Worm (Caenorhabditis elegans): ENCODE results near the gene pygo-1.

The pygo-1 gene

ce11 chrIV:5121995-5122394, 38.9 kb downstream of the pygo-1 start, which contains the start of gene tkr-3:
Gene tkr-3 (minus strand): TSS chrIV:5122095.
- TF ChIP-seq mdl-1 (tag; optimal IDR thresholded peaks at IDR 0.05) (no peak), nhr-129 (tag; optimal IDR thresholded peaks at IDR 0.05) (no peak), mab-5 (tag; optimal IDR thresholded peaks at IDR 0.05) (no peak)

- TF ChIP-seq fos-1 (tag; optimal IDR thresholded peaks at IDR 0.05) = peak; percentile 45
- no peak for TF ChIP-seq mbf-1 (tag; optimal IDR thresholded peaks at IDR 0.05)
- no peak for TF ChIP-seq mab-5 (tag; optimal IDR thresholded peaks at IDR 0.05)
Observed at ce11 chrIV:5131781-5132180, 48.7 kb downstream of the pygo-1 start.

- TF ChIP-seq dmd-4 (tag; optimal IDR thresholded peaks at IDR 0.05) (no peak), C34F6.9 (tag; optimal IDR thresholded peaks at IDR 0.05) (peak; percentile 41), skn-1 (tag; optimal IDR thresholded peaks at IDR 0.05) (no peak), sma-9 (GFP tag; optimal IDR thresholded peaks at IDR 0.05) (peak; percentile 26), sma-9 (tag; optimal IDR thresholded peaks at IDR 0.05) (no peak), lin-13 (GFP tag; optimal IDR thresholded peaks at IDR 0.05) (no peak), nhr-129 (tag; optimal IDR thresholded peaks at IDR 0.05) (peak; percentile 24), nhr-10 (tag; optimal IDR thresholded peaks at IDR 0.05) (no peak), lin-39 (tag; optimal IDR thresholded peaks at IDR 0.05) (no peak), sma-3 (GFP tag; optimal IDR thresholded peaks at IDR 0.05) (peak; percentile 27), ama-1 (optimal IDR thresholded peaks at IDR 0.05) (no peak), nhr-21 (tag; optimal IDR thresholded peaks at IDR 0.05) (peak; percentile 43), zag-1 (tag; optimal IDR thresholded peaks at IDR 0.05) (peak; percentile 7), unc-55 (GFP tag; optimal IDR thresholded peaks at IDR 0.05) (peak; percentile 49), nhr-23 (tag; optimal IDR thresholded peaks at IDR 0.05) (no peak), lsy-2 (tag; optimal IDR thresholded peaks at IDR 0.05) (peak in 1 of 2 experiments; percentile 44), nhr-237 (tag; optimal IDR thresholded peaks at IDR 0.05) (no peak), nhr-12 (tag; optimal IDR thresholded peaks at IDR 0.05) (no peak), nhr-25 (tag; optimal IDR thresholded peaks at IDR 0.05) (no peak), nhr-11 (tag; optimal IDR thresholded peaks at IDR 0.05) (no peak), R02D3.7 (tag; optimal IDR thresholded peaks at IDR 0.05) (no peak), F13H6.1 (tag; optimal IDR thresholded peaks at IDR 0.05) (peak; percentile 41), lin-11 (tag; optimal IDR thresholded peaks at IDR 0.05) (no peak), fos-1 (tag; optimal IDR thresholded peaks at IDR 0.05) (peak; percentile 91), nhr-77 (tag; optimal IDR thresholded peaks at IDR 0.05) (no peak), nhr-6 (tag; optimal IDR thresholded peaks at IDR 0.05) (no peak), ztf-1 (GFP tag; conservative IDR thresholded peaks at IDR 0.05) (no peak), blmp-1 (tag; optimal IDR thresholded peaks at IDR 0.05; ENCODE audit: insufficient read depth) (peak; percentile 79), mdl-1 (tag; optimal IDR thresholded peaks at IDR 0.05) (no peak), snpc-4 (tag; optimal IDR thresholded peaks at IDR 0.05) (no peak), elt-1 (tag; optimal IDR thresholded peaks at IDR 0.05) (no peak), aly-2 (tag; optimal IDR thresholded peaks at IDR 0.05) (no peak), Y55F3AM.14 (GFP tag; optimal IDR thresholded peaks at IDR 0.05) (no peak), unc-62 (GFP tag; optimal IDR thresholded peaks at IDR 0.05) (no peak), crh-2 (tag; optimal IDR thresholded peaks at IDR 0.05) (peak; percentile 33), egl-27 (tag; optimal IDR thresholded peaks at IDR 0.05) (no peak), gmeb-1 (tag; optimal IDR thresholded peaks at IDR 0.05) (no peak)
Observed at ce11 chrIV:5133791-5134370, 50.8 kb downstream of the pygo-1 start.

- no peak for TF ChIP-seq lin-13 (GFP tag; optimal IDR thresholded peaks at IDR 0.05)
- no peak for TF ChIP-seq nhr-11 (tag; optimal IDR thresholded peaks at IDR 0.05)
- no peak for TF ChIP-seq ztf-11 (tag; optimal IDR thresholded peaks at IDR 0.05)
- TF ChIP-seq lsy-2 (tag; optimal IDR thresholded peaks at IDR 0.05) = peak in 1 of 2 experiments; percentile 12
- peak; percentile 34 for TF ChIP-seq mab-5 (tag; optimal IDR thresholded peaks at IDR 0.05)
- TF ChIP-seq unc-62 (GFP tag; optimal IDR thresholded peaks at IDR 0.05) = no peak
- TF ChIP-seq nhr-10 (tag; optimal IDR thresholded peaks at IDR 0.05) = no peak
- no peak for TF ChIP-seq ceh-82 (tag; optimal IDR thresholded peaks at IDR 0.05)
- TF ChIP-seq ztf-1 (GFP tag; conservative IDR thresholded peaks at IDR 0.05) = no peak
- peak; percentile 24 for TF ChIP-seq C34F6.9 (tag; optimal IDR thresholded peaks at IDR 0.05)
- TF ChIP-seq fos-1 (tag; optimal IDR thresholded peaks at IDR 0.05) = peak; percentile 90
- TF ChIP-seq F13H6.1 (tag; optimal IDR thresholded peaks at IDR 0.05) = no peak
- TF ChIP-seq ZK546.5 (tag; optimal IDR thresholded peaks at IDR 0.05) = no peak
- TF ChIP-seq sma-3 (GFP tag; optimal IDR thresholded peaks at IDR 0.05) = no peak
- no peak for TF ChIP-seq Y55F3AM.14 (GFP tag; optimal IDR thresholded peaks at IDR 0.05)
- TF ChIP-seq nhr-129 (tag; optimal IDR thresholded peaks at IDR 0.05) = peak; percentile 9
- no peak for TF ChIP-seq unc-39 (tag; optimal IDR thresholded peaks at IDR 0.05)
- TF ChIP-seq ceh-16 (tag; optimal IDR thresholded peaks at IDR 0.05) = no peak
- TF ChIP-seq gmeb-1 (tag; optimal IDR thresholded peaks at IDR 0.05) = no peak
Observed at ce11 chrIV:5134798-5135197, 51.7 kb downstream of the pygo-1 start.
